Worm (Caenorhabditis elegans): ENCODE measurements around the gene mff-1.

DNA sequence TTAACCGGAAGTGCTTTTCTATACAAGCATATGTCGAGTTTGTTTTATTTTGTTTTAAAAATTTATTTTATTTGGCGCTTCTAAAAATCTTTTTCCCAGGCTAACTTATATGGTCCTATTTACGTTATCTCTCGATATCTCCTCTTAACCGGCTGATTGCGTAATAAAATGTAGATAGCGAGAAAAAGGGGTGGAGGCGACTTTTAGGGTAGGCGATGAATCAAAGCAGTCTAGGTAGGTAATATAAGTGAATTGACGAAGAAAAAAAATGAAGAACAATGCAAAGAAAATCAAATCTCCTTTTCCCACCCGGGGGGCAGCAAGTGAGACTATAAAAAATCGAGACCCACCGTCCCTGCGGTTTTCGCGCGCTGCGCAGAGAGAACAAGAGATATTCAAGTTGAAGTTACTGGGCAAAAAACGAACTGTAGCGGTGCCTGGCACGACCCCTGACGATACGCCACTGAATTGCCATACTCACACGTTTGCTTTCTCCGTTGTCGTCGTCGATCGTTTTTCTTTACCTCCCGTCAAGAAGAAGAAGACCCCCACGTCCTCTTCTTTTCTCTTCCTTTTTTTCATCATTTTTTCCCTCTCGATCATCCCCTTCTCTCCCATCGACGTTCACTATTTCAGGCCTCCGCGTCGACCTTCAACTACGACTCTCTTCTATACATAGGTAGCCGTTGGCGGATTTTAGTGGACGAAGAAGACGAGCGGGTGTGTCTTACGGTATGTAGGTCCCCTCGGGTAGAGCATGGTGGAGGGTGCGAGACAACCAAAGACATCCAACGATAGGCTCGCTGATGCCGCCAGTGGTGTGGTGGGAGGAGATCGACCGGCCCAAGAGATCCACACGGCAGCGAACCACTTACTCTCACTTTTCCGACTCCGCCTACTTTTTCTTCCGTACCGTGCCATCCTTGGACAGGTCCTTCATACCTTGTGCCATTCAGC is 21.1 kb upstream of the mff-1 start, which contains the start of gene nhr-25:
- TF ChIP-seq unc-39 (tag; optimal IDR thresholded peaks at IDR 0.05) (no peak), hlh-1 (tag; optimal IDR thresholded peaks at IDR 0.05) (no peak), nhr-28 (tag; optimal IDR thresholded peaks at IDR 0.05) (no peak), nhr-12 (tag; optimal IDR thresholded peaks at IDR 0.05) (no peak), flh-1 (GFP tag; optimal IDR thresholded peaks at IDR 0.05) (no peak), sem-2 (GFP tag; optimal IDR thresholded peaks at IDR 0.05) (no peak), ztf-11 (tag; optimal IDR thresholded peaks at IDR 0.05) (no peak), lsy-2 (tag; optimal IDR thresholded peaks at IDR 0.05) (peak; percentile 62), blmp-1 (tag; optimal IDR thresholded peaks at IDR 0.05) (no peak), unc-62 (GFP tag; optimal IDR thresholded peaks at IDR 0.05) (no peak), mep-1 (tag; optimal IDR thresholded peaks at IDR 0.05) (no peak), cnd-1 (tag; optimal IDR thresholded peaks at IDR 0.05) (no peak)

Data from whole organism, mixed stage, embryonic.